Fruit fly (Drosophila melanogaster): ENCODE results near the gene ApepP.

ApepP gene

DNA sequence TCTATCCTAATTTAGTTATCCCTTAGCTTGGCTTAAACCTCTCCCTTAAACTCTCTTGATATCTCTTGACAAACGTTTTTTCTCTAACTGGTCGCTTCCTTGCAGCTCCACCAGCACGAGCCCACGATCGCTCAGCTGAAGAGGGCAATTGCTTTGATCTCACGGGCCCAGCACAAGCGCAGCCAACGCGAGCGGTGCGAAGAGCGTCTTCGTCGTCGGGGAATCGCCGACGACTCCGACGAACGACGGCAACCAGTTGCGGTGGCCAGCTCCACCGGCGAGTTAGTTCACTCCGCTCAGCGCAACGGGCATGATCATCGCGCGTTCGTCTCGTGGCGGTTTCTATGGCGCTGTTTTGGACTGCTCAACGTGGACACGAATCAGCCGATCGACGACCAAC is 29.3 kb downstream of the ApepP start (continued):
- TF ChIP-seq GATAe (GFP tag; conservative IDR thresholded peaks at IDR 0.05) (no peak), lov (optimal IDR thresholded peaks at IDR 0.05) (no peak), lov (GFP tag; IDR thresholded peaks at IDR 0.05) (no peak), ato (GFP tag; IDR thresholded peaks at IDR 0.05; ENCODE audit: partially characterized antibody) (no peak), otp (GFP tag; IDR thresholded peaks at IDR 0.05) (no peak), Max (GFP tag; optimal IDR thresholded peaks at IDR 0.05) (no peak), Ssrp (tag; optimal IDR thresholded peaks at IDR 0.05) (no peak), usp (GFP tag; optimal IDR thresholded peaks at IDR 0.05) (no peak), stc (GFP tag; IDR thresholded peaks at IDR 0.05) (no peak), CG12236 (GFP tag; optimal IDR thresholded peaks at IDR 0.05) (no peak), Dip2 (GFP tag; IDR thresholded peaks at IDR 0.05) (no peak), Dad (GFP tag; optimal IDR thresholded peaks at IDR 0.05) (no peak), CG2199 (GFP tag; IDR thresholded peaks at IDR 0.05) (no peak), Meics (GFP tag; optimal IDR thresholded peaks at IDR 0.05) (no peak), pfk (GFP tag; optimal IDR thresholded peaks at IDR 0.05) (no peak), Optix (GFP tag; IDR thresholded peaks at IDR 0.05) (no peak), CG6854 (GFP tag; optimal IDR thresholded peaks at IDR 0.05) (no peak), shn (GFP tag; optimal IDR thresholded peaks at IDR 0.05) (no peak), BEAF-32 (GFP tag; optimal IDR thresholded peaks at IDR 0.05) (peak; percentile 4), slou (GFP tag; optimal IDR thresholded peaks at IDR 0.05) (no peak), CG32767 (GFP tag; IDR thresholded peaks at IDR 0.05) (no peak), dati (GFP tag; IDR thresholded peaks at IDR 0.05) (no peak), insv (GFP tag; optimal IDR thresholded peaks at IDR 0.05) (no peak), Poxn (GFP tag; IDR thresholded peaks at IDR 0.05) (no peak), CG17361 (GFP tag; IDR thresholded peaks at IDR 0.05) (no peak)

DNA sequence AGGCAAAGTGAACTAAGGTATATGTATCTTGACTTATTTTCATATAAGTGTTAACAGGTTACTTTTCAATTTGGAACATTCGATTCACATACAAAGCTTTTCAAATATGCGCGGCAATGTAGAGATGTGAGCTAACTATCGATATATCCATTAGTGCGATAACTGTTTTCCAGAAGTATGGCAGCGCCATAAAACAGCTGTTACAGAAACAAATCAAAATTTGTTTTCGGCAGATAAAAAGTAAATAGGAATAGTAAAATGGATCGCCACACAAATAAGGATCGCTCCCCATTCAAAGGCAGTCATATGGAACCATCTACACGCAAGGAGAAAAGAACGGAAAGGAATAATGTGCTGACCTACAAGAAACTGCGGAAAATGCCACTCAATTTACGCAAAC is 30.9 kb downstream of the ApepP start, which contains the start of the genes CG32832, CG31743 and CG34313:
TSS of gene CG32832 (minus strand) at position 3 of the 400 bp plus-strand sequence.
TSS of gene CG31743 (plus strand) at position 230 of the 400 bp plus-strand sequence.
TSS of gene CG34313 (plus strand) at position 230 of the 400 bp plus-strand sequence.
- peak in 1 of 3 experiments; percentile 35 for TF ChIP-seq Stat92E (GFP tag; optimal IDR thresholded peaks at IDR 0.05)
- TF ChIP-seq ind (GFP tag; optimal IDR thresholded peaks at IDR 0.05): no peak
- peak; percentile 39; the same call in 1 of the 3 replicates for TF ChIP-seq ci (GFP tag; IDR thresholded peaks at IDR 0.05)
- no peak for TF ChIP-seq CG10979 (tag; optimal IDR thresholded peaks at IDR 0.05)
- no peak for TF ChIP-seq CG1647 (GFP tag; optimal IDR thresholded peaks at IDR 0.05)
- peak; percentile 49 for TF ChIP-seq CG2116 (GFP tag; optimal IDR thresholded peaks at IDR 0.05)
- TF ChIP-seq eve (GFP tag; optimal IDR thresholded peaks at IDR 0.05): peak in 1 of 2 experiments; percentile 62
- TF ChIP-seq CG33213 (GFP tag; optimal IDR thresholded peaks at IDR 0.05): no peak
- TF ChIP-seq Dp (GFP tag; optimal IDR thresholded peaks at IDR 0.05): peak; percentile 97
- peak; percentile 74 for TF ChIP-seq CG6791 (GFP tag; IDR thresholded peaks at IDR 0.05; ENCODE audit: partially characterized antibody)
- no peak for TF ChIP-seq prd (optimal IDR thresholded peaks at IDR 0.05)
- no peak for TF ChIP-seq prd (GFP tag; IDR thresholded peaks at IDR 0.05)
- peak; percentile 98 for TF ChIP-seq E2f2 (GFP tag; IDR thresholded peaks at IDR 0.05)
- peak; percentile 79 for TF ChIP-seq hbn (GFP tag; IDR thresholded peaks at IDR 0.05; ENCODE audit: partially characterized antibody)
- peak; percentile 38 for TF ChIP-seq MESR4 (GFP tag; optimal IDR thresholded peaks at IDR 0.05)
- no peak for TF ChIP-seq Elba2 (GFP tag; optimal IDR thresholded peaks at IDR 0.05)
- no peak for TF ChIP-seq grn (GFP tag; optimal IDR thresholded peaks at IDR 0.05)
- peak; percentile 74 for TF ChIP-seq CG16813 (GFP tag; IDR thresholded peaks at IDR 0.05; ENCODE audit: partially characterized antibody)
- TF ChIP-seq pzg (GFP tag; optimal IDR thresholded peaks at IDR 0.05): peak; percentile 86
- TF ChIP-seq CG34224 (GFP tag; IDR thresholded peaks at IDR 0.05; ENCODE audit: partially characterized antibody): peak; percentile 79
- TF ChIP-seq Dad (GFP tag; optimal IDR thresholded peaks at IDR 0.05): no peak
- TF ChIP-seq zen2 (GFP tag; IDR thresholded peaks at IDR 0.05; ENCODE audit: partially characterized antibody): peak; percentile 64; the same call in 1 of the 3 replicates
- peak; percentile 82 for TF ChIP-seq Opbp (GFP tag; IDR thresholded peaks at IDR 0.05; ENCODE audit: partially characterized antibody)
- TF ChIP-seq stwl (tag; optimal IDR thresholded peaks at IDR 0.05): peak; percentile 82
- TF ChIP-seq NFAT (GFP tag; IDR thresholded peaks at IDR 0.05): no peak
- peak; percentile 44 for TF ChIP-seq CG15514 (GFP tag; optimal IDR thresholded peaks at IDR 0.05)
- peak; percentile 78 for TF ChIP-seq Doc3 (GFP tag; IDR thresholded peaks at IDR 0.05; ENCODE audit: partially characterized antibody)
- no peak for TF ChIP-seq lilli (GFP tag; optimal IDR thresholded peaks at IDR 0.05)
